Worm (Caenorhabditis elegans): ENCODE measurements around the gene ran-5.
"Not testable (repeated sequence)": the region's sequence is repeated elsewhere in the genome, so short reads cannot be mapped to it uniquely, and the experiment has no call there.

Gene ran-5

ce11 chrII:6001004-6001403 is 46.9 kb upstream of the ran-5 start:
- no peak for TF ChIP-seq Y105C5A.15 (GFP tag; IDR thresholded peaks at IDR 0.05)
- TF ChIP-seq hlh-11 (tag; optimal IDR thresholded peaks at IDR 0.05) = no peak
- TF ChIP-seq zip-2 (tag; optimal IDR thresholded peaks at IDR 0.05) = no peak
- TF ChIP-seq zfp-3 (GFP tag; conservative IDR thresholded peaks at IDR 0.05) = no peak
- peak in 1 of 2 experiments; percentile 93 for TF ChIP-seq unc-62 (GFP tag; optimal IDR thresholded peaks at IDR 0.05 in 1 of 2)
- TF ChIP-seq unc-62 (tag; optimal IDR thresholded peaks at IDR 0.05) = no peak
- TF ChIP-seq php-3 (GFP tag; IDR thresholded peaks at IDR 0.05) = no peak
- no peak for TF ChIP-seq hmg-1.1 (GFP tag; IDR thresholded peaks at IDR 0.05)

ce11 chrII:6008887-6009286 is 39.0 kb upstream of the ran-5 start, which contains the start of gene ZK84.4:
TSS of gene ZK84.4 (minus strand) at chrII:6008987.
- TF ChIP-seq set-16 (GFP tag; IDR thresholded peaks at IDR 0.05) = peak; percentile 47; the same call in 1 of the 2 replicates

ce11 chrII:6010544-6010943 is 37.4 kb upstream of the ran-5 start, which contains the start of gene ins-20:
TSS of gene ins-20 (plus strand) at chrII:6010844.
- TF ChIP-seq mxl-2 (GFP tag; conservative IDR thresholded peaks at IDR 0.05) (no peak), zfp-2 (tag; optimal IDR thresholded peaks at IDR 0.05) (no peak), Y5F2A.4 (GFP tag; optimal IDR thresholded peaks at IDR 0.05) (no peak), ceh-62 (tag; optimal IDR thresholded peaks at IDR 0.05) (no peak), Y75B8A.6 (GFP tag; IDR thresholded peaks at IDR 0.05) (no peak), unc-39 (tag; optimal IDR thresholded peaks at IDR 0.05) (no peak), spr-3 (GFP tag; optimal IDR thresholded peaks at IDR 0.05) (no peak), pha-4 (GFP tag; IDR thresholded peaks at IDR 0.05) (no peak), pha-4 (tag; optimal IDR thresholded peaks at IDR 0.05) (no peak), nhr-48 (tag; optimal IDR thresholded peaks at IDR 0.05) (no peak), mdl-1 (tag; optimal IDR thresholded peaks at IDR 0.05) (no peak), attf-4 (tag; optimal IDR thresholded peaks at IDR 0.05) (no peak), lin-1 (GFP tag; IDR thresholded peaks at IDR 0.05) (no peak), ama-1 (optimal IDR thresholded peaks at IDR 0.05) (no peak), aha-1 (tag) (no peak)

- TF ChIP-seq hlh-11 (tag; optimal IDR thresholded peaks at IDR 0.05); lim-7 (GFP tag; IDR thresholded peaks at IDR 0.05); pqm-1 (tag; optimal IDR thresholded peaks at IDR 0.05): not testable (repeated sequence)
Observed at ce11 chrII:6014057-6014456, 33.9 kb upstream of the ran-5 start, which contains the start of gene ZK84.2. TSS of gene ZK84.2 (plus strand) at chrII:6014357.

ce11 chrII:6016410-6016809 is 31.5 kb upstream of the ran-5 start, which contains the start of gene ZK84.5:
TSS of gene ZK84.5 (minus strand) at chrII:6016510.
- TF ChIP-seq vab-7 (GFP tag; IDR thresholded peaks at IDR 0.05) (no peak), aha-1 (tag) (no peak), unc-39 (tag; optimal IDR thresholded peaks at IDR 0.05) (no peak), nhr-28 (tag; optimal IDR thresholded peaks at IDR 0.05) (no peak), mdl-1 (tag; optimal IDR thresholded peaks at IDR 0.05) (no peak), nhr-102 (tag; optimal IDR thresholded peaks at IDR 0.05) (no peak), unc-130 (GFP tag; optimal IDR thresholded peaks at IDR 0.05) (no peak), hif-1 (tag; optimal IDR thresholded peaks at IDR 0.05) (no peak), nhr-10 (tag; optimal IDR thresholded peaks at IDR 0.05) (no peak), egl-27 (tag; optimal IDR thresholded peaks at IDR 0.05) (no peak)

- TF ChIP-seq lsy-2 (tag; optimal IDR thresholded peaks at IDR 0.05) = no peak
- no peak for TF ChIP-seq lin-1 (GFP tag; IDR thresholded peaks at IDR 0.05)
- no peak for TF ChIP-seq nhr-102 (tag; optimal IDR thresholded peaks at IDR 0.05)
- no peak for TF ChIP-seq aha-1 (tag)
- TF ChIP-seq arid-1 (GFP tag; conservative IDR thresholded peaks at IDR 0.05) = no peak
- no peak for TF ChIP-seq nhr-237 (tag; optimal IDR thresholded peaks at IDR 0.05)
- no peak for TF ChIP-seq F49E8.2 (tag; optimal IDR thresholded peaks at IDR 0.05; ENCODE audit: borderline replicate concordance)
- TF ChIP-seq ama-1 (optimal IDR thresholded peaks at IDR 0.05) = no peak
- no peak for TF ChIP-seq zip-2 (tag; optimal IDR thresholded peaks at IDR 0.05)
- no peak for TF ChIP-seq snpc-4 (tag; optimal IDR thresholded peaks at IDR 0.05)
Observed at ce11 chrII:6020353-6020752, 27.6 kb upstream of the ran-5 start, which contains the start of gene ZK84.1. TSS of gene ZK84.1 (plus strand) at chrII:6020653.
